Worm (Caenorhabditis elegans) whole organism, L1 larva: ENCODE measurements around the gene sel-7.

Experiments used
- aly-2 ChIP-seq: fragments of 150-350 bp; optimal IDR thresholded peaks from 2 replicates; lab custom pipeline; 2014; ENCODE audit warnings: missing biosample characterization, missing genetic modification characterization
- ama-1 ChIP-seq: fragments of 150-350 bp; optimal IDR thresholded peaks from 2 replicates; lab custom pipeline; 2014
- blmp-1 ChIP-seq: fragments of 150-350 bp; optimal IDR thresholded peaks from 2 replicates; lab custom pipeline; 2014; ENCODE audit warnings: missing biosample characterization, missing genetic modification characterization
- ceh-63 ChIP-seq: fragments of 200-800 bp; sonication (Bioruptor generic); optimal IDR thresholded peaks from 2 replicates; lab custom pipeline; 2018; ENCODE audit warnings: mild to moderate bottlenecking, missing genetic modification characterization, missing compliant biosample characterization
- ceh-8 ChIP-seq: fragments of 200-800 bp; sonication (Bioruptor generic); optimal IDR thresholded peaks from 2 replicates; lab custom pipeline; 2018; ENCODE audit warnings: mild to moderate bottlenecking, missing genetic modification characterization, moderate library complexity, missing compliant biosample characterization
- ceh-82 ChIP-seq, 3 experiments: fragments of 150-350 bp in 1 of 3; sonication (generic microtip) in 2 of 3; optimal IDR thresholded peaks; 2 replicates each; lab custom pipeline; 2014 to 2017; ENCODE audit warnings: missing biosample characterization in 3 of 3, missing genetic modification characterization in 3 of 3
- dsc-1 ChIP-seq: sonication (generic microtip); optimal IDR thresholded peaks from 2 replicates; lab custom pipeline; 2016; ENCODE audit warnings: mild to moderate bottlenecking, missing genetic modification characterization, missing compliant biosample characterization
- efl-1 ChIP-seq, 4 experiments: fragments of 150-350 bp; optimal IDR thresholded peaks in 3 of 4; peaks in 1 of 4; 1 replicate in 1 of 4; 2 replicates in 3 of 4; lab custom pipeline; 2014; ENCODE audit warnings: missing biosample characterization in 2 of 4, missing genetic modification characterization in 2 of 4, missing genetic modification reagents in 2 of 4
- efl-3 ChIP-seq: fragments of 200-800 bp; sonication (Bioruptor generic); optimal IDR thresholded peaks from 2 replicates; lab custom pipeline; 2018; ENCODE audit warnings: mild to moderate bottlenecking, missing genetic modification characterization, missing compliant biosample characterization
- ets-5 ChIP-seq: fragments of 200-800 bp; sonication (Bioruptor generic); IDR thresholded peaks from 2 replicates; pipeline ENCODE4 v1.3.6; 2022; ENCODE audit warnings: missing genetic modification characterization, missing compliant biosample characterization
- fkh-10 ChIP-seq: sonication (generic microtip); optimal IDR thresholded peaks from 2 replicates; lab custom pipeline; 2017; ENCODE audit warnings: missing biosample characterization, missing genetic modification reagents, missing genetic modification characterization
- fkh-4 ChIP-seq: sonication (generic microtip); optimal IDR thresholded peaks from 2 replicates; lab custom pipeline; 2016; ENCODE audit warnings: missing compliant biosample characterization, missing genetic modification characterization, borderline replicate concordance
- fos-1 ChIP-seq: fragments of 150-350 bp; optimal IDR thresholded peaks from 2 replicates; lab custom pipeline; 2014; ENCODE audit warnings: missing biosample characterization, missing genetic modification characterization
- grh-1 ChIP-seq: fragments of 200-800 bp; sonication (Bioruptor generic); IDR thresholded peaks from 2 replicates; pipeline ENCODE4 v1.3.6; 2022; ENCODE audit warnings: missing genetic modification reagents, missing genetic modification characterization, missing compliant biosample characterization
- irx-1 ChIP-seq: sonication (generic microtip); optimal IDR thresholded peaks from 2 replicates; lab custom pipeline; 2016; ENCODE audit warnings: missing genetic modification characterization, missing compliant biosample characterization
- lin-13 ChIP-seq: fragments of 150-350 bp; optimal IDR thresholded peaks from 2 replicates; lab custom pipeline; 2014; ENCODE audit warnings: missing biosample characterization, missing genetic modification reagents, missing genetic modification characterization
- lin-14 ChIP-seq: fragments of 200-800 bp; sonication (Bioruptor generic); optimal IDR thresholded peaks from 2 replicates; lab custom pipeline; 2018; ENCODE audit warnings: mild to moderate bottlenecking, missing genetic modification characterization, moderate library complexity, missing compliant biosample characterization
- lin-35 ChIP-seq, 2 experiments: fragments of 150-350 bp; optimal IDR thresholded peaks; 2 replicates each; lab custom pipeline; 2014; ENCODE audit warnings: missing biosample characterization in 2 of 2, missing genetic modification characterization in 2 of 2, missing genetic modification reagents in 2 of 2
- lsy-2 ChIP-seq, 2 experiments: fragments of 150-350 bp; optimal IDR thresholded peaks; 2 replicates each; lab custom pipeline; 2014; ENCODE audit warnings: missing biosample characterization in 2 of 2, missing genetic modification characterization in 2 of 2
- mdl-1 ChIP-seq, 2 experiments: fragments of 150-350 bp; optimal IDR thresholded peaks; 2 replicates each; lab custom pipeline; 2014 to 2017; ENCODE audit warnings: missing biosample characterization in 2 of 2, missing genetic modification characterization in 2 of 2, inconsistent platforms in 1 of 2
- mef-2 ChIP-seq: fragments of 150-350 bp; optimal IDR thresholded peaks from 2 replicates; lab custom pipeline; 2014; ENCODE audit warnings: missing biosample characterization, missing genetic modification characterization
- mep-1 ChIP-seq: fragments of 150-350 bp; optimal IDR thresholded peaks from 2 replicates; lab custom pipeline; 2014; ENCODE audit warnings: missing biosample characterization, missing genetic modification characterization
- nhr-12 ChIP-seq: sonication (generic microtip); optimal IDR thresholded peaks from 2 replicates; lab custom pipeline; 2017; ENCODE audit warnings: missing biosample characterization, missing genetic modification characterization
- nhr-20 ChIP-seq: sonication (generic microtip); optimal IDR thresholded peaks from 2 replicates; lab custom pipeline; 2016; ENCODE audit warnings: mild to moderate bottlenecking, missing genetic modification characterization, missing compliant biosample characterization
- nhr-84 ChIP-seq: sonication (generic microtip); optimal IDR thresholded peaks from 2 replicates; lab custom pipeline; 2017; ENCODE audit warnings: missing biosample characterization, missing genetic modification characterization
- nhr-85 ChIP-seq: sonication (generic microtip); peaks from one replicate; lab custom pipeline; 2016; ENCODE audit warnings: missing genetic modification characterization, inconsistent platforms, missing compliant biosample characterization
- nhr-90 ChIP-seq: sonication (generic microtip); optimal IDR thresholded peaks from 2 replicates; lab custom pipeline; 2016; ENCODE audit warnings: mild to moderate bottlenecking, missing genetic modification characterization, missing compliant biosample characterization; ENCODE audit not compliant: poor library complexity
- pag-3 ChIP-seq: sonication (generic microtip); optimal IDR thresholded peaks from 2 replicates; lab custom pipeline; 2017; ENCODE audit warnings: missing genetic modification characterization, mild to moderate bottlenecking, missing compliant biosample characterization, antibody characterized with exemption, borderline replicate concordance; ENCODE audit not compliant: insufficient read depth
- pax-3 ChIP-seq: fragments of 200-800 bp; sonication (Bioruptor generic); optimal IDR thresholded peaks from 2 replicates; lab custom pipeline; 2018; ENCODE audit warnings: mild to moderate bottlenecking, missing genetic modification characterization, moderate library complexity, missing compliant biosample characterization
- rnt-1 ChIP-seq: sonication (generic microtip); optimal IDR thresholded peaks from 2 replicates; lab custom pipeline; 2016; ENCODE audit warnings: mild to moderate bottlenecking, missing genetic modification characterization, moderate library complexity, missing compliant biosample characterization
- snu-23 ChIP-seq: sonication (generic microtip); optimal IDR thresholded peaks from 2 replicates; lab custom pipeline; 2016; ENCODE audit warnings: missing genetic modification characterization, missing compliant biosample characterization
- sox-4 ChIP-seq: sonication (generic microtip); optimal IDR thresholded peaks from 2 replicates; lab custom pipeline; 2016; ENCODE audit warnings: missing genetic modification characterization, missing compliant biosample characterization
- sptf-1 ChIP-seq: fragments of 150-350 bp; optimal IDR thresholded peaks from 2 replicates; lab custom pipeline; 2014; ENCODE audit warnings: missing biosample characterization, missing genetic modification characterization
- swsn-7 ChIP-seq: sonication (generic microtip); optimal IDR thresholded peaks from 2 replicates; lab custom pipeline; 2016; ENCODE audit warnings: missing genetic modification characterization, missing compliant biosample characterization
- tbx-2 ChIP-seq: sonication (generic microtip); optimal IDR thresholded peaks from 2 replicates; lab custom pipeline; 2016; ENCODE audit warnings: missing genetic modification characterization, missing compliant biosample characterization
- tlp-1 ChIP-seq: fragments of 150-350 bp; optimal IDR thresholded peaks from 2 replicates; lab custom pipeline; 2014; ENCODE audit warnings: missing biosample characterization, missing genetic modification characterization
- unc-130 ChIP-seq: fragments of 150-350 bp; optimal IDR thresholded peaks from 2 replicates; lab custom pipeline; 2017; ENCODE audit warnings: missing biosample characterization, missing genetic modification characterization, inconsistent platforms
- unc-62 ChIP-seq: fragments of 150-350 bp; optimal IDR thresholded peaks from 2 replicates; lab custom pipeline; 2014; ENCODE audit warnings: missing biosample characterization, missing genetic modification reagents, missing genetic modification characterization
- unc-86 ChIP-seq: sonication (generic microtip); optimal IDR thresholded peaks from 2 replicates; lab custom pipeline; 2016; ENCODE audit warnings: missing genetic modification characterization, missing compliant biosample characterization
- unc-98 ChIP-seq: fragments of 200-800 bp; sonication (Bioruptor generic); IDR thresholded peaks from 2 replicates; pipeline ENCODE4 v1.3.6; 2022; ENCODE audit warnings: missing genetic modification characterization, missing compliant biosample characterization
- vab-15 ChIP-seq: sonication (generic microtip); optimal IDR thresholded peaks from 2 replicates; lab custom pipeline; 2017; ENCODE audit warnings: missing genotype, mild to moderate bottlenecking, missing genetic modification characterization, missing compliant biosample characterization
- zag-1 ChIP-seq: fragments of 150-350 bp; optimal IDR thresholded peaks from 2 replicates; lab custom pipeline; 2014; ENCODE audit warnings: missing biosample characterization, missing genetic modification characterization
- ztf-11 ChIP-seq, 2 experiments: sonication (generic microtip); optimal IDR thresholded peaks; 2 replicates each; lab custom pipeline; 2016 to 2017; ENCODE audit warnings: missing genetic modification characterization in 2 of 2, missing biosample characterization in 1 of 2, missing compliant biosample characterization in 1 of 2

The sel-7 gene

ce11 chrX:14335621-14336020, 4.7 kb downstream of the sel-7 start:
- TF ChIP-seq unc-98 (GFP tag; lab: Robert Waterston, UW): no peak
- peak; percentile 25 for TF ChIP-seq lin-14 (GFP tag; lab: Kevin White, UChicago)
- no peak for TF ChIP-seq blmp-1
- TF ChIP-seq rnt-1 (tag; lab: Kevin White, UChicago): peak; percentile 14
- TF ChIP-seq lsy-2 (tag; optimal IDR thresholded peaks at IDR 0.05; lab: Kevin White, UChicago): no peak

DNA sequence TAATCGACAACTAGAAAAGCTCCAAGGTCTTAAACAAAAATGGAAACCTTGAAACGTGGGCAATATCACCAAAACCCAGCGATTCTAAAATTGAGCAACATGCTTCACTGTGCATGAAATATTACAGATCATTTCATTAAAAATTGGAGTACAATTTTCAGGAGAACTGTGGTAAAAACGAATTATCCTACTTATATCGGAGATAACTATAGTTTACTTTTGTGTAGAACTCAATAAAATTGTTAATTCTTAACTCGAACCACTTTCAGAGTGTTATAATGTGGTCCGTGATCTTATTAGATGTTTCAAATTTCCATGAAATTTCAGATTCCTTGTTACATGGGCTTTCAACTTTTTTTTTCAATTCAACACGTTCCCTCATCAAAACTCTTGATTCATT, 5.1 kb downstream of the sel-7 start, which contains the start of gene K04G11.1:
K04G11.1 (plus strand) TSS at position 301 of the 400 bp plus-strand sequence.
- TF ChIP-seq fkh-10 (GFP tag; lab: Kevin White, UChicago) (no peak), nhr-85 (tag; lab: Kevin White, UChicago) (no peak), ets-5 (no peak), ztf-11 (tag; optimal IDR thresholded peaks at IDR 0.05; lab: Kevin White, UChicago) (no peak), mdl-1 (tag; optimal IDR thresholded peaks at IDR 0.05; lab: Kevin White, UChicago) (no peak), tbx-2 (no peak), ceh-63 (GFP tag; lab: Kevin White, UChicago) (no peak), vab-15 (tag; lab: Kevin White, UChicago) (no peak), grh-1 (GFP tag; lab: Robert Waterston, UW) (no peak), fos-1 (no peak), lin-13 (GFP tag; lab: Kevin White, UChicago) (no peak), fkh-4 (tag; lab: Kevin White, UChicago) (no peak), nhr-84 (tag; lab: Kevin White, UChicago) (no peak), sptf-1 (tag; lab: Kevin White, UChicago) (no peak), pag-3 (tag; lab: Kevin White, UChicago) (no peak), sox-4 (tag; lab: Kevin White, UChicago) (no peak), nhr-20 (tag; lab: Kevin White, UChicago) (no peak), unc-130 (tag; lab: Kevin White, UChicago) (no peak)
- TF ChIP-seq, all 84 proteins: peak for 0

ce11 chrX:14334151-14334550, 6.1 kb downstream of the sel-7 start:
- TF ChIP-seq dsc-1: no peak
- peak; percentile 32 for TF ChIP-seq lin-14 (GFP tag; lab: Kevin White, UChicago)
- peak in 1 of 2 experiments; percentile 3 for TF ChIP-seq efl-1 (optimal IDR thresholded peaks at IDR 0.05; lab: Kevin White, UChicago)
- TF ChIP-seq efl-1 (GFP tag; optimal IDR thresholded peaks at IDR 0.05 in 1 of 2; lab: Kevin White, UChicago): no peak
- TF ChIP-seq mef-2 (tag; lab: Kevin White, UChicago): no peak
- TF ChIP-seq lsy-2 (tag; optimal IDR thresholded peaks at IDR 0.05; lab: Kevin White, UChicago): peak in 1 of 2 experiments; percentile 44
- TF ChIP-seq snu-23 (GFP tag; lab: Kevin White, UChicago): no peak
- no peak for TF ChIP-seq irx-1 (tag; lab: Kevin White, UChicago)
- TF ChIP-seq nhr-12: no peak
- TF ChIP-seq ama-1 (lab: Kevin White, UChicago): no peak
- peak; percentile 15 for TF ChIP-seq blmp-1
- TF ChIP-seq nhr-90 (tag; lab: Kevin White, UChicago): no peak
- no peak for TF ChIP-seq efl-3
- peak; percentile 62 for TF ChIP-seq mep-1 (tag; lab: Kevin White, UChicago)
- no peak for TF ChIP-seq pax-3 (tag; lab: Kevin White, UChicago)
- TF ChIP-seq tlp-1 (tag; lab: Kevin White, UChicago): no peak
- peak; percentile 37 for TF ChIP-seq rnt-1 (tag; lab: Kevin White, UChicago)
- no peak for TF ChIP-seq unc-62
- no peak for TF ChIP-seq zag-1
- TF ChIP-seq, all 84 proteins: peak for 6

ce11 chrX:14329348-14329747, 10.9 kb downstream of the sel-7 start:
- TF ChIP-seq ets-5 (no peak), aly-2 (tag; lab: Kevin White, UChicago) (no peak), ceh-8 (no peak), grh-1 (GFP tag; lab: Robert Waterston, UW) (0 out of 2 replicates have a peak, but pooled peaks have one; percentile 29), lin-13 (GFP tag; lab: Kevin White, UChicago) (no peak), ceh-82 (tag; optimal IDR thresholded peaks at IDR 0.05; lab: Kevin White, UChicago) (no peak), swsn-7 (tag; lab: Kevin White, UChicago) (no peak), unc-130 (tag; lab: Kevin White, UChicago) (no peak), unc-86 (tag; lab: Kevin White, UChicago) (no peak), mep-1 (tag; lab: Kevin White, UChicago) (no peak), lin-14 (GFP tag; lab: Kevin White, UChicago) (peak; percentile 7), nhr-85 (tag; lab: Kevin White, UChicago) (peak; percentile 5), pag-3 (tag; lab: Kevin White, UChicago) (no peak), lin-35 (GFP tag; optimal IDR thresholded peaks at IDR 0.05; lab: Kevin White, UChicago) (no peak), efl-1 (optimal IDR thresholded peaks at IDR 0.05; lab: Kevin White, UChicago) (no peak), efl-1 (GFP tag; optimal IDR thresholded peaks at IDR 0.05 in 1 of 2; lab: Kevin White, UChicago) (peak in 1 of 2 experiments; percentile 91)
